Worm (Caenorhabditis elegans): ENCODE data around the gene akt-2.

The akt-2 gene

DNA sequence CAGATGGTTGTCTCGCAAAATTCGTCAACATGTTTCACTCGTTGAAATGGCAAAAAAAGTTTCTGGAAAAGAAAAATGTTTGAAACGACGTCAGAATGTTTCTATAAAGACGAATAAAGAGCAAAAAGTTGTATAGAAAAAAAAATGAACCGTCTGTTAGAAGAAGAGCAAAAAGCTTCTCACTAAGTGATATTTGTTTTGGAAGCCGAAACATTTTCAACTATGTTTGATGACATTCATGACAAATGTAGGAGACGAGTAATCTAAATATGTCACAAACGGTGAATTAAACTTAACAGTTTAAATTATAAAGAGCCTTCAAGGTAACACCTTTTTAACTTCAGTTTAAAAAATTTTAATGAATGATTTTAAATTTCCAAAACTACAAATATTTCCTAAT, 7.5 kb upstream of the akt-2 start, which contains the start of gene nkat-1:
Gene nkat-1, minus strand, starts transcription at position 101 of the 400 bp plus-strand sequence.
- TF ChIP-seq pha-4 (tag; optimal IDR thresholded peaks at IDR 0.05) (no peak), egl-5 (tag; optimal IDR thresholded peaks at IDR 0.05) (no peak), mml-1 (tag; optimal IDR thresholded peaks at IDR 0.05) (no peak), elt-1 (tag; optimal IDR thresholded peaks at IDR 0.05) (no peak), elt-3 (tag; optimal IDR thresholded peaks at IDR 0.05) (no peak), nhr-237 (tag; optimal IDR thresholded peaks at IDR 0.05) (no peak), nhr-11 (tag; optimal IDR thresholded peaks at IDR 0.05) (no peak), eor-1 (tag; optimal IDR thresholded peaks at IDR 0.05) (no peak), lin-15B (tag; optimal IDR thresholded peaks at IDR 0.05) (no peak), ama-1 (optimal IDR thresholded peaks at IDR 0.05) (no peak), ceh-82 (tag; optimal IDR thresholded peaks at IDR 0.05) (no peak), R02D3.7 (tag; optimal IDR thresholded peaks at IDR 0.05) (no peak), snpc-4 (tag; optimal IDR thresholded peaks at IDR 0.05) (no peak), fkh-2 (tag; optimal IDR thresholded peaks at IDR 0.05) (no peak), ZK546.5 (tag; optimal IDR thresholded peaks at IDR 0.05) (no peak), aly-2 (tag; optimal IDR thresholded peaks at IDR 0.05) (no peak), ceh-28 (tag; optimal IDR thresholded peaks at IDR 0.05) (no peak), unc-62 (GFP tag; optimal IDR thresholded peaks at IDR 0.05) (no peak), nhr-28 (tag; optimal IDR thresholded peaks at IDR 0.05) (no peak)

DNA sequence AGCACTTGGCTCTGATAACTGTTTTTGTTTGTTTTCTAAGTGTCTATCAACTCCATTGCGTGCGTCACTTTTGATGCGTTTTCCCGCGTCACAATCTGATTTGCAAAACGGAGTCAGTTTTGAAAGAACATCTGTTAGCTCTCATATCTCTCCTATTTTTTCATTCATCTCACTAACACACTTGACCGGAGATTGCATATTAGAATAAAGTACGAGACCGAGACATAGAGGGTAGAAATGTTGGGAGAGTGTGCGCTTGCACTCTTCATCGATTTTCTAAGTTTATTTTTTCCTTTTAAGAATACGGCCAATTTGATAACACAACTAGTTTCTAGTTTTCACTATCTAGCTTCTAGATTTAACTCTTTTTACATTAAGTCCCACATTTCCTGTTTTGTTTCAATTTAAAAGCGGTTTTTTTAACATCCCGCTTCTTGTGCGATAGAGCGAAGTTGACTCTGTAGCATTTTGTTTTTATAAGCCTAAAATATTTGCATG, 6.1 kb upstream of the akt-2 start:
- TF ChIP-seq lsy-12 (tag; optimal IDR thresholded peaks at IDR 0.05): no peak
- TF ChIP-seq ceh-9 (tag; optimal IDR thresholded peaks at IDR 0.05): no peak
- no peak for TF ChIP-seq nhr-12 (tag; optimal IDR thresholded peaks at IDR 0.05)
- no peak for TF ChIP-seq egl-27 (tag; optimal IDR thresholded peaks at IDR 0.05)
- no peak for TF ChIP-seq sea-2 (GFP tag; optimal IDR thresholded peaks at IDR 0.05)
- no peak for TF ChIP-seq egl-5 (tag; optimal IDR thresholded peaks at IDR 0.05)
- TF ChIP-seq lin-15B (tag; optimal IDR thresholded peaks at IDR 0.05): no peak
- TF ChIP-seq hmg-11 (tag; optimal IDR thresholded peaks at IDR 0.05): no peak
- no peak for TF ChIP-seq mml-1 (tag; optimal IDR thresholded peaks at IDR 0.05)
- no peak for TF ChIP-seq ama-1 (optimal IDR thresholded peaks at IDR 0.05)
- TF ChIP-seq nhr-28 (tag; optimal IDR thresholded peaks at IDR 0.05): no peak
- no peak for TF ChIP-seq lin-39 (tag; optimal IDR thresholded peaks at IDR 0.05)
- TF ChIP-seq snpc-4 (tag; optimal IDR thresholded peaks at IDR 0.05): no peak
- TF ChIP-seq elt-1 (tag; optimal IDR thresholded peaks at IDR 0.05): no peak
- no peak for TF ChIP-seq fkh-2 (tag; optimal IDR thresholded peaks at IDR 0.05)
- TF ChIP-seq ceh-28 (tag; optimal IDR thresholded peaks at IDR 0.05): no peak
- no peak for TF ChIP-seq nhr-25 (tag; optimal IDR thresholded peaks at IDR 0.05)
- TF ChIP-seq nfya-1 (tag; optimal IDR thresholded peaks at IDR 0.05; ENCODE audit: insufficient read depth): no peak
- no peak for TF ChIP-seq ztf-11 (tag; optimal IDR thresholded peaks at IDR 0.05)
- TF ChIP-seq mdl-1 (tag; optimal IDR thresholded peaks at IDR 0.05): no peak

- TF ChIP-seq nhr-25 (tag; optimal IDR thresholded peaks at IDR 0.05): no peak
- TF ChIP-seq nhr-11 (tag; optimal IDR thresholded peaks at IDR 0.05): no peak
- no peak for TF ChIP-seq mdl-1 (tag; optimal IDR thresholded peaks at IDR 0.05)
Observed at ce11 chrX:14141896-14142392, 5.6 kb upstream of the akt-2 start, which contains the start of gene ceh-89. Gene ceh-89, plus strand, starts transcription at chrX:14141946.

DNA sequence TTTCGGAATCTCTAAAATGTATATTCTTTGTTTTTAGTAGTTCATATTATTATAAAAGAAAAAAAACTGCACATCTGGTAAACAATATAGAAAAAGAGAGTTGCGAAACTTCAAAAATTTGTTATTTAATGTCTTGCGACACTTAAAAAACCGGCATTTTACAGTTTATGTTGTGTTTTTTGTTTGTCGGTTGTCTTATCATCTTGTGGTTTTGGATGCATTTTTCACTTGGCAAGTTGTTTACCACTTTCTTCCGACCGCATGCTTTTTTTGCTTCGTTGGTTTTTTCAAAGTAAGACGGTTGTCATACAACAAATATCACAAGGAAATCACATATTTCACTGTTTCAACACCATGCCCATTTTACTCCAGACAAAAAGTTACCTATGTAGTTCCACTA, 1.9 kb upstream of the akt-2 start:
- TF ChIP-seq pha-4 (tag; optimal IDR thresholded peaks at IDR 0.05): peak; percentile 57
- peak; percentile 1 for TF ChIP-seq elt-2 (tag; optimal IDR thresholded peaks at IDR 0.05)
- no peak for TF ChIP-seq nhr-237 (tag; optimal IDR thresholded peaks at IDR 0.05)

- TF ChIP-seq eor-1 (tag; optimal IDR thresholded peaks at IDR 0.05) (peak in 1 of 2 experiments; percentile 47), ceh-16 (tag; optimal IDR thresholded peaks at IDR 0.05) (no peak), elt-3 (tag; optimal IDR thresholded peaks at IDR 0.05) (no peak), ceh-82 (tag; optimal IDR thresholded peaks at IDR 0.05) (no peak), pqm-1 (tag; optimal IDR thresholded peaks at IDR 0.05) (peak; percentile 53), ama-1 (optimal IDR thresholded peaks at IDR 0.05) (peak; percentile 4), ztf-4 (tag; optimal IDR thresholded peaks at IDR 0.05) (no peak), R02D3.7 (tag; optimal IDR thresholded peaks at IDR 0.05) (no peak), pha-4 (tag; optimal IDR thresholded peaks at IDR 0.05) (peak; percentile 97), egl-5 (tag; optimal IDR thresholded peaks at IDR 0.05) (no peak), skn-1 (tag; optimal IDR thresholded peaks at IDR 0.05) (peak; percentile 81), unc-62 (GFP tag; optimal IDR thresholded peaks at IDR 0.05) (peak; percentile 56), fkh-2 (tag; optimal IDR thresholded peaks at IDR 0.05) (no peak), zag-1 (tag; optimal IDR thresholded peaks at IDR 0.05) (no peak), jun-1 (tag; optimal IDR thresholded peaks at IDR 0.05) (peak; percentile 80), nhr-77 (tag; optimal IDR thresholded peaks at IDR 0.05) (no peak), mml-1 (tag; optimal IDR thresholded peaks at IDR 0.05) (no peak), lsy-12 (tag; optimal IDR thresholded peaks at IDR 0.05) (no peak), nhr-43 (tag; optimal IDR thresholded peaks at IDR 0.05; ENCODE audit: poor library complexity, severe bottlenecking) (peak; percentile 56), nhr-25 (tag; optimal IDR thresholded peaks at IDR 0.05) (peak; percentile 93), daf-12 (tag; optimal IDR thresholded peaks at IDR 0.05) (no peak), tbx-2 (tag; optimal IDR thresholded peaks at IDR 0.05) (peak; percentile 47), nhr-23 (tag; optimal IDR thresholded peaks at IDR 0.05) (peak; percentile 86), fos-1 (tag; optimal IDR thresholded peaks at IDR 0.05) (no peak), lin-39 (tag; optimal IDR thresholded peaks at IDR 0.05) (peak; percentile 88), ceh-28 (tag; optimal IDR thresholded peaks at IDR 0.05) (peak; percentile 81), nhr-11 (tag; optimal IDR thresholded peaks at IDR 0.05) (peak; percentile 43)
Observed at ce11 chrX:14146740-14147140, 760 bp upstream of the akt-2 start.

Data from whole organism, L3 larva.